Fruit fly (Drosophila melanogaster): ENCODE measurements around the gene CG17219.

CG17219 gene

dm6 chr2L:3029012-3029411 lies at the start of gene CG17219, which contains the start of gene Sf3b2 (continued):
- peak; percentile 33 for TF ChIP-seq CG10267 (tag; optimal IDR thresholded peaks at IDR 0.05)
- TF ChIP-seq hbn (GFP tag; IDR thresholded peaks at IDR 0.05; ENCODE audit: partially characterized antibody): peak; percentile 58
- no peak for TF ChIP-seq CG7745 (tag; optimal IDR thresholded peaks at IDR 0.05)
- no peak for TF ChIP-seq CG33557 (GFP tag; optimal IDR thresholded peaks at IDR 0.05)
- no peak for TF ChIP-seq CG8359 (GFP tag; optimal IDR thresholded peaks at IDR 0.05; ENCODE audit: borderline replicate concordance)
- TF ChIP-seq Nf-YB (GFP tag; optimal IDR thresholded peaks at IDR 0.05): no peak
- TF ChIP-seq CG9932 (GFP tag; IDR thresholded peaks at IDR 0.05): peak; percentile 49; the same call in 1 of the 2 replicates
- TF ChIP-seq vvl (GFP tag; IDR thresholded peaks at IDR 0.05): peak; percentile 52
- no peak for TF ChIP-seq scrt (GFP tag; optimal IDR thresholded peaks at IDR 0.05)
- peak; percentile 39; the same call in 1 of the 2 replicates for TF ChIP-seq Rfx (GFP tag; IDR thresholded peaks at IDR 0.05)
- no peak for TF ChIP-seq CG15479 (GFP tag; optimal IDR thresholded peaks at IDR 0.05)
- TF ChIP-seq CG14965 (GFP tag; optimal IDR thresholded peaks at IDR 0.05; ENCODE audit: borderline replicate concordance): no peak
- TF ChIP-seq CG17912 (GFP tag; optimal IDR thresholded peaks at IDR 0.05): peak; percentile 9
- no peak for TF ChIP-seq CG32772 (GFP tag; IDR thresholded peaks at IDR 0.05)
- TF ChIP-seq Ets65A (GFP tag): peak; percentile 86
- TF ChIP-seq E2f2 (GFP tag; IDR thresholded peaks at IDR 0.05): peak; percentile 68
- peak; percentile 26 to 85 for TF ChIP-seq crp (GFP tag; optimal IDR thresholded peaks at IDR 0.05)
- peak in 1 of 2 experiments; percentile 26 for TF ChIP-seq dpn (GFP tag; optimal IDR thresholded peaks at IDR 0.05)
- TF ChIP-seq CG6254 (GFP tag; optimal IDR thresholded peaks at IDR 0.05): peak; percentile 99
- no peak for TF ChIP-seq Antp (GFP tag; optimal IDR thresholded peaks at IDR 0.05)
- no peak for TF ChIP-seq CG2712 (tag; optimal IDR thresholded peaks at IDR 0.05)
- TF ChIP-seq Hmx (GFP tag; optimal IDR thresholded peaks at IDR 0.05): no peak
- TF ChIP-seq caup (GFP tag; optimal IDR thresholded peaks at IDR 0.05; ENCODE audit: severe bottlenecking): no peak
- peak; percentile 9 for TF ChIP-seq Ets97D (GFP tag; optimal IDR thresholded peaks at IDR 0.05)
- peak; percentile 4 for TF ChIP-seq CG33213 (GFP tag; optimal IDR thresholded peaks at IDR 0.05)
- no peak for TF ChIP-seq Lim3 (GFP tag; IDR thresholded peaks at IDR 0.05)
- no peak for TF ChIP-seq Dip3 (GFP tag; optimal IDR thresholded peaks at IDR 0.05)
- no peak for TF ChIP-seq CG1602 (GFP tag; optimal IDR thresholded peaks at IDR 0.05)
- no peak for TF ChIP-seq tup (GFP tag; optimal IDR thresholded peaks at IDR 0.05)
- peak; percentile 76 for TF ChIP-seq Dll (GFP tag; IDR thresholded peaks at IDR 0.05; ENCODE audit: partially characterized antibody)
- peak; percentile 96 for TF ChIP-seq CG11560 (tag; IDR thresholded peaks at IDR 0.05)
- TF ChIP-seq Sin3A (optimal IDR thresholded peaks at IDR 0.05): peak; percentile 11
- no peak for TF ChIP-seq NK7.1 (GFP tag; optimal IDR thresholded peaks at IDR 0.05)
- TF ChIP-seq ash1 (GFP tag; optimal IDR thresholded peaks at IDR 0.05): no peak
- no peak for TF ChIP-seq Usf (GFP tag; optimal IDR thresholded peaks at IDR 0.05)
- peak; percentile 18 for TF ChIP-seq gfzf (GFP tag; optimal IDR thresholded peaks at IDR 0.05)
- TF ChIP-seq lov (optimal IDR thresholded peaks at IDR 0.05): no peak
- TF ChIP-seq lov (GFP tag; IDR thresholded peaks at IDR 0.05): no peak
- peak; percentile 78 for TF ChIP-seq Myb (GFP tag; optimal IDR thresholded peaks at IDR 0.05)
- no peak for TF ChIP-seq kni (GFP tag; optimal IDR thresholded peaks at IDR 0.05)
- no peak for TF ChIP-seq zfh1 (GFP tag; IDR thresholded peaks at IDR 0.05)
- TF ChIP-seq grn (GFP tag; optimal IDR thresholded peaks at IDR 0.05): no peak
- peak; percentile 10 for TF ChIP-seq CG9797 (GFP tag; optimal IDR thresholded peaks at IDR 0.05)
- no peak for TF ChIP-seq CG31441 (GFP tag; IDR thresholded peaks at IDR 0.05)
- TF ChIP-seq zf30C (GFP tag; optimal IDR thresholded peaks at IDR 0.05): no peak
- no peak for TF ChIP-seq CG13296 (GFP tag; optimal IDR thresholded peaks at IDR 0.05)
- TF ChIP-seq cwo (GFP tag; optimal IDR thresholded peaks at IDR 0.05): no peak
- TF ChIP-seq phol (tag; optimal IDR thresholded peaks at IDR 0.05): peak; percentile 26
- no peak for TF ChIP-seq TFAM (GFP tag; optimal IDR thresholded peaks at IDR 0.05)
- TF ChIP-seq CG4854 (GFP tag; optimal IDR thresholded peaks at IDR 0.05): no peak
- no peak for TF ChIP-seq Jarid2 (GFP tag; optimal IDR thresholded peaks at IDR 0.05)

Data from whole organism, embryonic.